Fruit fly (Drosophila melanogaster) whole organism, embryonic: ENCODE results near the gene Exo70.
A peak's percentile ranks its signal among the peaks of the same experiment; 100 is the strongest.

Source experiments
- Adf1 ChIP-seq: fragments of 200-800 bp; sonication (Bioruptor generic); IDR thresholded peaks from 2 replicates; pipeline ENCODE4 v1.3.6; 2022; ENCODE audit warnings: missing biosample characterization, missing genetic modification characterization
- Atf3 ChIP-seq: fragments of 200-800 bp; sonication (Bioruptor generic); optimal IDR thresholded peaks from 3 replicates; lab custom pipeline; 2016; ENCODE audit warnings: missing biosample characterization, missing genetic modification characterization
- B-H1 ChIP-seq: fragments of 200-800 bp; sonication (Bioruptor generic); IDR thresholded peaks from 3 replicates; pipeline ENCODE4 v1.3.6; 2022; ENCODE audit warnings: missing biosample characterization, missing genetic modification characterization
- Bteb2 ChIP-seq: fragments of 200-800 bp; sonication (Bioruptor generic); optimal IDR thresholded peaks from 2 replicates; lab custom pipeline; 2016; ENCODE audit warnings: missing biosample characterization, missing genetic modification characterization
- CG10147 ChIP-seq: fragments of 200-800 bp; sonication (Bioruptor generic); optimal IDR thresholded peaks from 2 replicates; lab custom pipeline; 2019; ENCODE audit warnings: missing biosample characterization, mild to moderate bottlenecking, missing genetic modification characterization, moderate library complexity
- CG11456 ChIP-seq: fragments of 200-800 bp; sonication (Bioruptor generic); IDR thresholded peaks from 3 replicates; pipeline ENCODE4 v1.3.6; 2022; ENCODE audit warnings: missing biosample characterization, missing genetic modification characterization
- CG12071 ChIP-seq: fragments of 200-800 bp; sonication (Bioruptor generic); optimal IDR thresholded peaks from 3 replicates; lab custom pipeline; 2018; ENCODE audit warnings: missing biosample characterization, mild to moderate bottlenecking, missing genetic modification characterization
- CG12659 ChIP-seq: fragments of 200-800 bp; sonication (Bioruptor generic); optimal IDR thresholded peaks from 3 replicates; lab custom pipeline; 2017; ENCODE audit warnings: mild to moderate bottlenecking, missing biosample characterization, missing genetic modification reagents, missing genetic modification characterization
- CG13775 ChIP-seq: fragments of 200-800 bp; sonication (Bioruptor generic); optimal IDR thresholded peaks from 3 replicates; lab custom pipeline; 2017; ENCODE audit warnings: missing biosample characterization, mild to moderate bottlenecking, missing genetic modification characterization
- CG14441 ChIP-seq: fragments of 200-800 bp; sonication (Bioruptor generic); IDR thresholded peaks from 2 replicates; pipeline ENCODE4 v1.3.6; 2022; ENCODE audit warnings: missing biosample characterization, missing genetic modification characterization
- CG1602 ChIP-seq: fragments of 200-800 bp; sonication (Bioruptor generic); optimal IDR thresholded peaks from 3 replicates; lab custom pipeline; 2016; ENCODE audit warnings: missing biosample characterization, missing genetic modification characterization
- CG17829 ChIP-seq: fragments of 200-800 bp; optimal IDR thresholded peaks from 2 replicates; lab custom pipeline; 2019; ENCODE audit warnings: missing biosample characterization, mild to moderate bottlenecking, missing genetic modification characterization, moderate library complexity
- CG30403 ChIP-seq: fragments of 200-800 bp; sonication (Bioruptor generic); optimal IDR thresholded peaks from 3 replicates; lab custom pipeline; 2016; ENCODE audit warnings: missing biosample characterization, missing genetic modification characterization
- CG3838 ChIP-seq: fragments of 200-800 bp; sonication (Bioruptor generic); optimal IDR thresholded peaks from 3 replicates; lab custom pipeline; 2016; ENCODE audit warnings: missing biosample characterization, missing genetic modification characterization
- CG4424 ChIP-seq: fragments of 200-800 bp; sonication (Bioruptor generic); optimal IDR thresholded peaks from 3 replicates; lab custom pipeline; 2016; ENCODE audit warnings: missing biosample characterization, missing genetic modification characterization
- CG4707 ChIP-seq: fragments of 200-800 bp; sonication (Bioruptor generic); optimal IDR thresholded peaks from 2 replicates; lab custom pipeline; 2018; ENCODE audit warnings: missing biosample characterization, mild to moderate bottlenecking, missing genetic modification characterization, moderate library complexity
- CG4730 ChIP-seq: fragments of 200-800 bp; sonication (Bioruptor generic); IDR thresholded peaks from 2 replicates; pipeline ENCODE4 v1.3.6; 2022; ENCODE audit warnings: missing biosample characterization, missing genetic modification characterization
- CG6683 ChIP-seq: fragments of 200-800 bp; sonication (Bioruptor generic); optimal IDR thresholded peaks from 2 replicates; lab custom pipeline; 2017; ENCODE audit warnings: missing biosample characterization, mild to moderate bottlenecking, missing genetic modification characterization, missing genetic modification reagents
- CG7357 ChIP-seq: fragments of 200-800 bp; sonication (Bioruptor generic); IDR thresholded peaks from 3 replicates; pipeline ENCODE4 v1.3.6; 2022; ENCODE audit warnings: missing biosample characterization, missing genetic modification characterization
- Dad ChIP-seq: fragments of 200-800 bp; sonication (Bioruptor generic); optimal IDR thresholded peaks from 3 replicates; lab custom pipeline; 2016; ENCODE audit warnings: missing biosample characterization, missing genetic modification characterization
- Dref ChIP-seq: fragments of 200-800 bp; sonication (Bioruptor generic); IDR thresholded peaks from 2 replicates; pipeline ENCODE4 v1.3.6; 2022; ENCODE audit warnings: missing biosample characterization, missing genetic modification characterization
- Ets97D ChIP-seq: fragments of 200-800 bp; sonication (Bioruptor generic); optimal IDR thresholded peaks from 3 replicates; lab custom pipeline; 2016; ENCODE audit warnings: missing biosample characterization, missing genetic modification characterization
- Hr51 ChIP-seq, 2 experiments: fragments of 200-800 bp; sonication (Bioruptor generic); optimal IDR thresholded peaks; 2 replicates in 1 of 2; 3 replicates in 1 of 2; lab custom pipeline; 2016 to 2018; ENCODE audit warnings: missing biosample characterization in 2 of 2, missing genetic modification characterization in 2 of 2, mild to moderate bottlenecking in 1 of 2, moderate library complexity in 1 of 2
- Mes4 ChIP-seq: fragments of 200-800 bp; sonication (Bioruptor generic); optimal IDR thresholded peaks from 2 replicates; lab custom pipeline; 2016; ENCODE audit warnings: missing biosample characterization, missing genetic modification characterization
- NC2β ChIP-seq: fragments of 200-800 bp; sonication (Bioruptor generic); optimal IDR thresholded peaks from 2 replicates; lab custom pipeline; 2016; ENCODE audit warnings: missing biosample characterization, missing genetic modification characterization
- PHDP ChIP-seq: fragments of 200-800 bp; sonication (Bioruptor generic); optimal IDR thresholded peaks from 3 replicates; lab custom pipeline; 2018; ENCODE audit warnings: missing biosample characterization, mild to moderate bottlenecking, missing genetic modification characterization, moderate library complexity
- Ssrp ChIP-seq: fragments of 200-800 bp; sonication (Bioruptor generic); optimal IDR thresholded peaks from 2 replicates; lab custom pipeline; 2018; ENCODE audit warnings: missing biosample characterization, mild to moderate bottlenecking, missing genetic modification characterization, moderate library complexity
- Stat92E ChIP-seq, 3 experiments: fragments of >200 bp in 2 of 3; fragments of 200-800 bp in 1 of 3; sonication (Bioruptor generic) in 1 of 3; optimal IDR thresholded peaks; 2 replicates each; lab custom pipeline; 2017 to 2019; ENCODE audit warnings: missing biosample characterization in 3 of 3, missing genetic modification characterization in 3 of 3, mild to moderate bottlenecking in 1 of 3, moderate library complexity in 1 of 3
- Trl ChIP-seq, 3 experiments: fragments of >200 bp in 2 of 3; fragments of 200-800 bp in 1 of 3; sonication (Bioruptor generic) in 1 of 3; optimal IDR thresholded peaks; 2 replicates in 1 of 3; 3 replicates in 2 of 3; lab custom pipeline; 2016 to 2017; ENCODE audit warnings: missing biosample characterization in 1 of 3, missing genetic modification characterization in 1 of 3
- Usf ChIP-seq: fragments of 200-800 bp; sonication (Bioruptor generic); optimal IDR thresholded peaks from 2 replicates; lab custom pipeline; 2017; ENCODE audit warnings: missing genotype, missing biosample characterization, missing genetic modification characterization
- Xrp1 ChIP-seq: fragments of 200-800 bp; sonication (Bioruptor generic); IDR thresholded peaks from 2 replicates; pipeline ENCODE4 v1.3.6; 2022; ENCODE audit warnings: missing biosample characterization, missing genetic modification characterization
- ab ChIP-seq: fragments of 200-800 bp; sonication (Bioruptor generic); optimal IDR thresholded peaks from 2 replicates; lab custom pipeline; 2016; ENCODE audit warnings: missing biosample characterization, missing genetic modification characterization
- ac ChIP-seq: fragments of 200-800 bp; sonication (Bioruptor generic); optimal IDR thresholded peaks from 3 replicates; lab custom pipeline; 2017; ENCODE audit warnings: missing biosample characterization, mild to moderate bottlenecking, missing genetic modification characterization
- dm ChIP-seq: fragments of 200-800 bp; sonication (Bioruptor generic); optimal IDR thresholded peaks from 3 replicates; lab custom pipeline; 2016; ENCODE audit warnings: missing biosample characterization, missing genetic modification characterization
- ems ChIP-seq: fragments of 200-800 bp; sonication (Bioruptor generic); optimal IDR thresholded peaks from 3 replicates; lab custom pipeline; 2016; ENCODE audit warnings: missing biosample characterization, missing genetic modification characterization
- en ChIP-seq: fragments of 200-800 bp; sonication (Bioruptor generic); optimal IDR thresholded peaks from 2 replicates; lab custom pipeline; 2016; ENCODE audit warnings: missing biosample characterization, missing genetic modification characterization
- hb ChIP-seq: fragments of 200-800 bp; sonication (Bioruptor generic); IDR thresholded peaks from 3 replicates; pipeline ENCODE4 v1.3.6; 2022; ENCODE audit warnings: missing biosample characterization, missing genetic modification characterization; ENCODE audit not compliant: partially characterized antibody
- her ChIP-seq: fragments of 200-800 bp; sonication (Bioruptor generic); optimal IDR thresholded peaks from 2 replicates; lab custom pipeline; 2016; ENCODE audit warnings: missing biosample characterization, missing genetic modification characterization
- kay ChIP-seq: fragments of 200-800 bp; sonication (Bioruptor generic); optimal IDR thresholded peaks from 2 replicates; lab custom pipeline; 2016; ENCODE audit warnings: missing biosample characterization, missing genetic modification characterization
- maf-S ChIP-seq: fragments of 200-800 bp; sonication (Bioruptor generic); optimal IDR thresholded peaks from 2 replicates; lab custom pipeline; 2016; ENCODE audit warnings: missing biosample characterization, missing genetic modification characterization
- oc ChIP-seq: fragments of 200-800 bp; sonication (Bioruptor generic); optimal IDR thresholded peaks from 2 replicates; lab custom pipeline; 2018; ENCODE audit warnings: missing biosample characterization, mild to moderate bottlenecking, missing genetic modification characterization, moderate library complexity
- org-1 ChIP-seq: fragments of 200-800 bp; sonication (Bioruptor generic); optimal IDR thresholded peaks from 2 replicates; lab custom pipeline; 2017; ENCODE audit warnings: missing biosample characterization, missing genetic modification characterization
- otp ChIP-seq: fragments of 200-800 bp; sonication (Bioruptor generic); IDR thresholded peaks from 3 replicates; pipeline ENCODE4, ENCODE4 v1.3.6; 2022; ENCODE audit warnings: missing biosample characterization, missing genetic modification characterization
- p53 ChIP-seq: fragments of 200-800 bp; sonication (Bioruptor generic); optimal IDR thresholded peaks from 2 replicates; lab custom pipeline; 2016; ENCODE audit warnings: missing biosample characterization, missing genetic modification characterization
- prd ChIP-seq, 3 experiments: fragments of >200 bp in 2 of 3; fragments of 200-800 bp in 1 of 3; sonication (Bioruptor generic) in 1 of 3; optimal IDR thresholded peaks in 2 of 3; IDR thresholded peaks in 1 of 3; 2 replicates in 2 of 3; 3 replicates in 1 of 3; pipeline versions ENCODE4 v1.3.6 to Lab custom; 2017 to 2022; ENCODE audit warnings: missing biosample characterization in 1 of 3, missing genetic modification characterization in 1 of 3
- sens ChIP-seq: fragments of 200-800 bp; sonication (Bioruptor generic); peaks from one replicate; lab custom pipeline; 2016; ENCODE audit warnings: missing biosample characterization, missing genetic modification characterization
- ssp ChIP-seq: fragments of 200-800 bp; sonication (Bioruptor generic); IDR thresholded peaks from 2 replicates; pipeline ENCODE4 v1.3.6; 2022; ENCODE audit warnings: missing biosample characterization, missing genetic modification characterization
- toy ChIP-seq: fragments of 200-800 bp; sonication (Bioruptor generic); IDR thresholded peaks from 2 replicates; pipeline ENCODE4 v1.3.6; 2022; ENCODE audit warnings: missing biosample characterization, missing genetic modification characterization
- zfh1 ChIP-seq: fragments of 200-800 bp; sonication (Bioruptor generic); IDR thresholded peaks from 3 replicates; pipeline ENCODE4 v1.3.6; 2022; ENCODE audit warnings: missing biosample characterization, missing genetic modification characterization

Gene Exo70

dm6 chr3L:8449800-8450690, 38.4 kb downstream of the Exo70 start, which contains the start of gene Gug (continued):
- TF ChIP-seq ab (GFP tag; lab: Kevin White, UChicago) = no peak
- TF ChIP-seq org-1 (GFP tag; lab: Kevin White, UChicago) = no peak
- TF ChIP-seq Mes4 (GFP tag; lab: Kevin White, UChicago) = no peak
- peak; percentile 64 for TF ChIP-seq sens (GFP tag; lab: Kevin White, UChicago)
- no peak for TF ChIP-seq Xrp1 (GFP tag; lab: Robert Waterston, UW)
- TF ChIP-seq hb (GFP tag; lab: Robert Waterston, UW) = no peak
- no peak for TF ChIP-seq CG14441
- no peak for TF ChIP-seq CG10147 (GFP tag; lab: Kevin White, UChicago)
- TF ChIP-seq Bteb2 = no peak
- TF ChIP-seq CG12071 = no peak
- no peak for TF ChIP-seq p53 (GFP tag; lab: Kevin White, UChicago)
- TF ChIP-seq maf-S (GFP tag; lab: Kevin White, UChicago) = no peak
- no peak for TF ChIP-seq CG4730 (GFP tag; lab: Robert Waterston, UW)
- no peak for TF ChIP-seq CG7357 (GFP tag; lab: Robert Waterston, UW)
- no peak for TF ChIP-seq CG3838 (GFP tag; lab: Kevin White, UChicago)
- peak; percentile 20; the same call in 1 of the 2 replicates for TF ChIP-seq ssp (GFP tag; lab: Robert Waterston, UW)
- TF ChIP-seq NC2β (GFP tag; lab: Kevin White, UChicago) = no peak
- no peak for TF ChIP-seq Hr51 (GFP tag; optimal IDR thresholded peaks at IDR 0.05; lab: Kevin White, UChicago)
- TF ChIP-seq PHDP (tag; lab: Kevin White, UChicago) = no peak
- no peak for TF ChIP-seq CG11456 (GFP tag; lab: Robert Waterston, UW)
- no peak for TF ChIP-seq kay (GFP tag; lab: Kevin White, UChicago)
- no peak for TF ChIP-seq Ssrp
- TF ChIP-seq Stat92E (GFP tag; optimal IDR thresholded peaks at IDR 0.05; lab: Kevin White, UChicago) = peak in 1 of 3 experiments; percentile 53
- no peak for TF ChIP-seq CG30403 (GFP tag; lab: Kevin White, UChicago)
- TF ChIP-seq Adf1 = peak; percentile 62
- peak; percentile 89 for TF ChIP-seq CG12659
- TF ChIP-seq Ets97D (GFP tag; lab: Kevin White, UChicago) = peak; percentile 78
- no peak for TF ChIP-seq her (GFP tag; lab: Kevin White, UChicago)
- no peak for TF ChIP-seq ems (GFP tag; lab: Kevin White, UChicago)
- no peak for TF ChIP-seq en
- TF ChIP-seq ac (GFP tag; lab: Kevin White, UChicago) = no peak
- TF ChIP-seq Atf3 (GFP tag; lab: Kevin White, UChicago) = no peak
- peak in 1 of 2 experiments; percentile 73 for TF ChIP-seq Trl (optimal IDR thresholded peaks at IDR 0.05; lab: Kevin White, UChicago)
- no peak for TF ChIP-seq Trl (GFP tag; optimal IDR thresholded peaks at IDR 0.05; lab: Kevin White, UChicago)
- TF ChIP-seq CG1602 = no peak
- no peak for TF ChIP-seq oc (tag; lab: Kevin White, UChicago)
- TF ChIP-seq Dad (GFP tag; lab: Kevin White, UChicago) = no peak
- TF ChIP-seq dm (GFP tag; lab: Kevin White, UChicago) = no peak
- no peak for TF ChIP-seq CG6683 (GFP tag; lab: Kevin White, UChicago)
- TF ChIP-seq prd (optimal IDR thresholded peaks at IDR 0.05; lab: Kevin White, UChicago) = no peak
- TF ChIP-seq prd (GFP tag; IDR thresholded peaks at IDR 0.05; lab: Robert Waterston, UW) = 0 out of 3 replicates have a peak, but pooled peaks have one; percentile 9
- TF ChIP-seq CG4424 (GFP tag; lab: Kevin White, UChicago) = no peak
- peak; percentile 49 for TF ChIP-seq Dref (GFP tag; lab: Robert Waterston, UW)
- no peak for TF ChIP-seq CG17829 (tag; lab: Kevin White, UChicago)
- TF ChIP-seq B-H1 (GFP tag; lab: Robert Waterston, UW) = no peak
- no peak for TF ChIP-seq zfh1 (GFP tag; lab: Robert Waterston, UW)
- TF ChIP-seq toy = no peak
- TF ChIP-seq Usf (GFP tag; lab: Kevin White, UChicago) = no peak
- no peak for TF ChIP-seq otp (GFP tag; lab: Robert Waterston, UW)
- no peak for TF ChIP-seq CG13775
- TF ChIP-seq CG4707 (GFP tag; lab: Kevin White, UChicago) = no peak
